Worm (Caenorhabditis elegans): ENCODE results near the gene dpf-6.

dpf-6 gene

ce11 chrIII:8050944-8051343, 12.9 kb downstream of the dpf-6 start, which contains the start of gene K12H4.7:
Gene K12H4.7, minus strand, starts transcription at chrIII:8051081.
- TF ChIP-seq elt-2 (tag; optimal IDR thresholded peaks at IDR 0.05): peak; percentile 33
- TF ChIP-seq hlh-30 (tag; optimal IDR thresholded peaks at IDR 0.05; ENCODE audit: insufficient read depth): no peak
- no peak for TF ChIP-seq fax-1 (tag; optimal IDR thresholded peaks at IDR 0.05)
- TF ChIP-seq unc-86 (tag; optimal IDR thresholded peaks at IDR 0.05): no peak
- TF ChIP-seq pag-3 (tag; optimal IDR thresholded peaks at IDR 0.05; ENCODE audit: borderline replicate concordance): no peak
- no peak for TF ChIP-seq F13H6.1 (tag; optimal IDR thresholded peaks at IDR 0.05)

ce11 chrIII:8051838-8052237, 13.8 kb downstream of the dpf-6 start:
- TF ChIP-seq Y22D7AL.16 (tag; optimal IDR thresholded peaks at IDR 0.05) (no peak), pha-2 (tag; optimal IDR thresholded peaks at IDR 0.05) (no peak), ceh-22 (tag; optimal IDR thresholded peaks at IDR 0.05) (no peak), gmeb-2 (tag; optimal IDR thresholded peaks at IDR 0.05) (no peak), pat-9 (tag; optimal IDR thresholded peaks at IDR 0.05) (no peak)

DNA sequence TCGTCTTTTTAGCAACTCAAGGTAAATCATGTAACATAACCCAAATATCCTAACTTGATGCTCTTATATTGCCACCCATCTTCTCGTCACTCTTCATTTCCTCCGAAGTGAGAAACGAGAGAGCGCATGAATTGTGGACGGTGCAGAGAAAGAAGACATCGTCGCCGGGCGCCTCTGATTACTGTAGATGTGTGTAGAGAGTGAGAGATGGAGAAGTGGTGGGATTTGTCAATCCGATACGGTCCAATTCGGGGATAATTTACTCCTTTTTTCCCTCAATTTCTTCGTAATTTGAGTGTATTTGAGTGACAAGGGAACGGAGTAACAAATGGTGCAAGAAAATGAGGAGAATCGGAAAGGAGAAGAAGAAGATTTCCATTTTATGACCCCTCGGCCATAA, 23.1 kb downstream of the dpf-6 start:
- TF ChIP-seq dve-1 (tag; optimal IDR thresholded peaks at IDR 0.05): no peak

DNA sequence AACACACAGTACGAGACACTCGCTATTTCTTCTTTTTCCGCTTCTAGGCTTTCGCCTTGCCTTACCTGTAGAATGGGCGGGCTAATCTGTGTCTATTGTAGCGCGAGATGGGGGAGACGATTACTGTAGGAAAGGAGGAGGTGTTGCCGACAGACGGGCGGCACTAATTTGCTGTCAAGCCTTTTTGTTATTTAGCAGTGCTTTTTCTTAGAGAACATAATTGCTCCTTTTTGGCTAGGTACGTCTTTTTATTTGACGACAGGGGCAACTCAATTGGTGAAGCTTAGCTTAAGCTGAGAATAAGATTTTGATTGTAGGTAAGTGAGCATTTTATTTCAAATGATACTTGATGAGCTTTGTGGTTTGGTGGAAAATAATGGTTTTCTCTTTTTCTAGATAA, 25.6 kb downstream of the dpf-6 start:
- no peak for TF ChIP-seq ref-2 (tag; optimal IDR thresholded peaks at IDR 0.05)

DNA sequence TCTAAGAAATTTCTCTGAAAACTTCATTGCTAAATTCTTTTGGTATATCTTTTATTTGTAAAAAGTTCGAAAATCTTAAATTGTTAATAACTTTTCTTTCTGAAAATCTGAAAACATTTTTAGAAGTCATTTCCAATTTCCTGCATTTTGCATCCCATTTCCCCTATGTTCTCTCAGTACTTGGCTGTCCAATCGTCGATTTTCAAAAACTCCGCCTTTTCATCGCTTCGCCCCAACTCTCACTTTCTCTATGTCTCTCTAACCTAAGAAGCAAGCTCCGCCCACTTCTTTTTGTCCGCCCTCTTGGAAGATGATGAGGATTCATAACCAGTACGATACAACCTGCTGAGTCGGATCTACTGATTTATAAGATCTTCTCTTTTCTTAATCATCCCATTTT, 27.1 kb downstream of the dpf-6 start:
- TF ChIP-seq ceh-22 (tag; optimal IDR thresholded peaks at IDR 0.05) (no peak), ztf-16 (tag; optimal IDR thresholded peaks at IDR 0.05) (no peak), nfya-1 (tag; optimal IDR thresholded peaks at IDR 0.05) (peak; percentile 90), F13H6.1 (tag; optimal IDR thresholded peaks at IDR 0.05) (no peak)

DNA sequence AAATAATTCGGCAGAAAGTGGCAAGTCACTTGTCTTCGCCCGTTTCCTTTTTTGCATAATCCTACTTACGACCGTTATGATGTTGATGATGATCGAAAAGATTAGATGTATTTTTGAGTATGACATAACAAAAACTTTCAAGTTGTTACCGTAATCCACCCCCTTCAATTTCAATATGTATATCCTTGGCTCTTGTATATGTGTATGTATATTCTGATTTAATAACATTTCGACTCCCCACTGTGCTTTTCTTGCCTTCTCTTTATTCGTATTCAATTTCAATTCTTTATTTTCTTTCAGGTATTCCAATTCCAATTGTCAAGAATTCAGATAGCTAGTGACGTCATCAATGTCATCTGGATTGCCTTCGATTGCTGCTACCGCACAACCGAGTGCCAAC, 28.9 kb downstream of the dpf-6 start, which contains the start of gene pros-1:
Gene pros-1, plus strand, starts transcription at position 301 of the 400 bp plus-strand sequence.
- TF ChIP-seq ama-1 (optimal IDR thresholded peaks at IDR 0.05) (no peak), ztf-16 (tag; optimal IDR thresholded peaks at IDR 0.05) (no peak), lin-11 (tag; optimal IDR thresholded peaks at IDR 0.05) (no peak), C08G9.2 (tag; optimal IDR thresholded peaks at IDR 0.05) (no peak), tbx-2 (tag; optimal IDR thresholded peaks at IDR 0.05) (no peak), odd-2 (tag; optimal IDR thresholded peaks at IDR 0.05) (no peak), ceh-48 (tag; optimal IDR thresholded peaks at IDR 0.05) (no peak), unc-42 (tag; optimal IDR thresholded peaks at IDR 0.05) (no peak), nhr-11 (tag; optimal IDR thresholded peaks at IDR 0.05) (no peak), rnt-1 (tag; optimal IDR thresholded peaks at IDR 0.05) (no peak), ceh-30 (tag; optimal IDR thresholded peaks at IDR 0.05) (no peak), npax-4 (tag; optimal IDR thresholded peaks at IDR 0.05) (no peak), sox-4 (tag; optimal IDR thresholded peaks at IDR 0.05) (no peak), fax-1 (tag; optimal IDR thresholded peaks at IDR 0.05) (no peak), dve-1 (tag; optimal IDR thresholded peaks at IDR 0.05) (no peak), ceh-31 (tag; optimal IDR thresholded peaks at IDR 0.05) (no peak), ahr-1 (tag; optimal IDR thresholded peaks at IDR 0.05) (no peak), gmeb-2 (tag; optimal IDR thresholded peaks at IDR 0.05) (no peak), mec-3 (tag; optimal IDR thresholded peaks at IDR 0.05; ENCODE audit: borderline replicate concordance) (no peak)

- TF ChIP-seq ceh-2 (tag; optimal IDR thresholded peaks at IDR 0.05) (no peak), hlh-8 (tag; optimal IDR thresholded peaks at IDR 0.05) (no peak), ceh-22 (tag; optimal IDR thresholded peaks at IDR 0.05) (no peak)
These were observed 29.8 kb downstream of the dpf-6 start for ce11 chrIII:8067798-8068197.

All from whole organism, late embryonic.